Worm (Caenorhabditis elegans): ENCODE data around the gene fat-7.

fat-7 gene

DNA sequence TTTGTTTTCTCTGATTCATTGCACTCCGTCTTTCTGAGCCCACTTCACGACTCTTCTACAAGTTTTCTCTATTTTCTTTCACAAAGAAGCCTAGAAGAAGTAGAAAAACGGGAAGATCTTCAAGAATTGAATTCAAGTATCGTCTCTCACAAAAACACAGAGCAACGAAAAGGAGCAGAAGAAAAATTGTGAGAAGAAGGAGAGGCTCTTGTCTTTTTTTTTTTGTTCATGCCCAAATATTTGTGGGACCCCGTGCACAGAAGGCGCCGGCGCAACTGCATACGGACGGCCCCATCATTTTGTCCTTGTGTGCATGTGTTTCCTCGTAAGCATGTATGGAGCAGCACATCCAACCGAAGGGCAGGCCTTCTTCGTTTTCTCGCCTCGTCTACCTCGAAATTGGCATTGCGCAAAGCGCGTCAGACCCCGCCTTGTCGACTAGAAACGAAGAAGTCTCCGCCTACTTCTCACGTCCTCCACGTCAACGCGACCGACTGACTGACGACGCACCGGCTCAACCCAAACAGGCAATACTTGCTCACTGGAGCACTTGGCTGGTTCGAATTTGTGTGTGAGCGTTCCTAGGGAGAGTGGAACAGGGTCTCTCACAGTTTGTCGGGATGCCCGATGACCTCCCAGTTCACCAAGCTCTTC is 46.3 kb downstream of the fat-7 start:
- TF ChIP-seq pes-1 (GFP tag; IDR thresholded peaks at IDR 0.05) (no peak), flt-1 (GFP tag; IDR thresholded peaks at IDR 0.05) (no peak), tbx-37 (GFP tag; conservative IDR thresholded peaks at IDR 0.05) (no peak), ets-7 (tag; optimal IDR thresholded peaks at IDR 0.05) (no peak), B0310.2 (tag; optimal IDR thresholded peaks at IDR 0.05) (no peak), sea-1 (GFP tag; conservative IDR thresholded peaks at IDR 0.05) (no peak), aly-1 (tag; optimal IDR thresholded peaks at IDR 0.05) (no peak), hmbx-1 (tag; optimal IDR thresholded peaks at IDR 0.05) (no peak), hmg-4 (GFP tag; optimal IDR thresholded peaks at IDR 0.05) (no peak), tbx-11 (GFP tag; IDR thresholded peaks at IDR 0.05) (no peak), scrt-1 (GFP tag; IDR thresholded peaks at IDR 0.05) (no peak), tra-4 (tag; optimal IDR thresholded peaks at IDR 0.05) (no peak), hnd-1 (tag; optimal IDR thresholded peaks at IDR 0.05) (no peak)

DNA sequence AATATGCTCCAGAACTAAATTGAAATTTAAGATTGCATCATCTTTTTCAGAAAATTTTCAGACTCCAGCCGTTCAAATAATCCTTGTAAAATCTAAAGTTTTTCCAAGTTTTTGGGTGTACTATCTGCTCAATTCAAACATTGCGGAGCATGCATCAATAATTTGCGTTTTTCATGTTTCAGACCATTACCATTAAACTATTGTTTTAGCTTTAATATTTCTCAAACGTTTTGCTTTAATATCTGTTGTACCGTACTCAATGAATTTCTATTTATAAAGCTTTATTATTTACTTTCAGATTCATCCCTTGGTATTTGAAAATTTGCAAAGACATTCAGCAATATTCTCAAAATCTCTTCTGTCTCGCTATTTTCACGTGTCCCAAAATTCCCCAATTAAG is 49.7 kb downstream of the fat-7 start, which contains the start of gene odr-2:
Gene odr-2 (plus strand): TSS at position 301 of the 400 bp plus-strand sequence.
- no peak for TF ChIP-seq hmbx-1 (tag; optimal IDR thresholded peaks at IDR 0.05)
- no peak for TF ChIP-seq tbx-11 (GFP tag; IDR thresholded peaks at IDR 0.05)
- no peak for TF ChIP-seq tbx-37 (GFP tag; conservative IDR thresholded peaks at IDR 0.05)
- no peak for TF ChIP-seq F13C5.2 (tag; optimal IDR thresholded peaks at IDR 0.05)
- TF ChIP-seq ceh-36 (tag; optimal IDR thresholded peaks at IDR 0.05) = no peak
- no peak for TF ChIP-seq aly-1 (tag; optimal IDR thresholded peaks at IDR 0.05)
- TF ChIP-seq ets-7 (tag; optimal IDR thresholded peaks at IDR 0.05) = no peak
- TF ChIP-seq pes-1 (GFP tag; IDR thresholded peaks at IDR 0.05) = no peak
- TF ChIP-seq hnd-1 (tag; optimal IDR thresholded peaks at IDR 0.05) = no peak
- TF ChIP-seq scrt-1 (GFP tag; IDR thresholded peaks at IDR 0.05) = no peak
- no peak for TF ChIP-seq hmg-4 (GFP tag; optimal IDR thresholded peaks at IDR 0.05)
- TF ChIP-seq sea-1 (GFP tag; conservative IDR thresholded peaks at IDR 0.05) = no peak
- no peak for TF ChIP-seq tra-4 (tag; optimal IDR thresholded peaks at IDR 0.05)
- TF ChIP-seq ama-1 (optimal IDR thresholded peaks at IDR 0.05) = no peak
- TF ChIP-seq B0310.2 (tag; optimal IDR thresholded peaks at IDR 0.05) = no peak
- no peak for TF ChIP-seq flt-1 (GFP tag; IDR thresholded peaks at IDR 0.05)
- no peak for TF ChIP-seq ceh-13 (GFP tag; optimal IDR thresholded peaks at IDR 0.05)

Measured in whole organism, early embryonic.